Worm (Caenorhabditis elegans) whole organism, late embryonic: Measurements from ENCODE around the gene F55C12.19.
A peak's percentile ranks its signal among the peaks of the same experiment; 100 is the strongest.

ENCODE experiments used
- C08G9.2 ChIP-seq: sonication (generic microtip); optimal IDR thresholded peaks from 2 replicates; lab custom pipeline; 2016; ENCODE audit warnings: mild to moderate bottlenecking, missing genetic modification characterization, moderate library complexity, missing compliant biosample characterization
- C38D4.7 ChIP-seq: fragments of 200-800 bp; sonication (Bioruptor generic); optimal IDR thresholded peaks from 2 replicates; lab custom pipeline; 2018; ENCODE audit warnings: mild to moderate bottlenecking, missing genetic modification characterization, moderate library complexity, missing compliant biosample characterization
- F13H6.1 ChIP-seq: sonication (generic microtip); optimal IDR thresholded peaks from 2 replicates; lab custom pipeline; 2016; ENCODE audit warnings: missing genetic modification characterization, missing compliant biosample characterization
- K02D7.2 ChIP-seq: sonication (generic microtip); optimal IDR thresholded peaks from 2 replicates; lab custom pipeline; 2017; ENCODE audit warnings: mild to moderate bottlenecking, missing genetic modification characterization, missing compliant biosample characterization
- T23F11.4 ChIP-seq: fragments of 200-800 bp; sonication (Bioruptor generic); optimal IDR thresholded peaks from 2 replicates; lab custom pipeline; 2018; ENCODE audit warnings: mild to moderate bottlenecking, missing genetic modification characterization, missing compliant biosample characterization
- ama-1 ChIP-seq: fragments of 150-350 bp; optimal IDR thresholded peaks from 2 replicates; lab custom pipeline; 2014
- ceh-18 ChIP-seq: sonication (generic microtip); optimal IDR thresholded peaks from 2 replicates; lab custom pipeline; 2016; ENCODE audit warnings: missing genetic modification characterization, missing compliant biosample characterization
- ceh-2 ChIP-seq: sonication (generic microtip); optimal IDR thresholded peaks from 2 replicates; lab custom pipeline; 2016; ENCODE audit warnings: missing genotype, missing genetic modification characterization, missing compliant biosample characterization
- ceh-22 ChIP-seq: sonication (generic microtip); optimal IDR thresholded peaks from 2 replicates; lab custom pipeline; 2017; ENCODE audit warnings: missing biosample characterization, missing genetic modification characterization
- ceh-24 ChIP-seq: sonication (generic microtip); optimal IDR thresholded peaks from 2 replicates; lab custom pipeline; 2016; ENCODE audit warnings: mild to moderate bottlenecking, missing genetic modification characterization, missing compliant biosample characterization
- ceh-31 ChIP-seq: sonication (generic microtip); optimal IDR thresholded peaks from 2 replicates; lab custom pipeline; 2016; ENCODE audit warnings: missing genetic modification characterization, missing compliant biosample characterization
- ceh-34 ChIP-seq: sonication (generic microtip); optimal IDR thresholded peaks from 2 replicates; lab custom pipeline; 2016; ENCODE audit warnings: mild to moderate bottlenecking, missing genetic modification characterization, missing compliant biosample characterization
- ceh-45 ChIP-seq: fragments of 200-800 bp; sonication (Bioruptor generic); IDR thresholded peaks from 2 replicates; pipeline ENCODE4 v1.3.6; 2022; ENCODE audit warnings: missing genetic modification reagents, missing genetic modification characterization, missing compliant biosample characterization
- ceh-48 ChIP-seq: sonication (generic microtip); optimal IDR thresholded peaks from 2 replicates; lab custom pipeline; 2016; ENCODE audit warnings: missing genetic modification characterization, inconsistent platforms, missing compliant biosample characterization
- ceh-6 ChIP-seq: fragments of 200-800 bp; sonication (Bioruptor generic); optimal IDR thresholded peaks from 2 replicates; lab custom pipeline; 2018; ENCODE audit warnings: mild to moderate bottlenecking, missing genetic modification characterization, missing compliant biosample characterization
- ceh-9 ChIP-seq: sonication (generic microtip); optimal IDR thresholded peaks from 2 replicates; lab custom pipeline; 2016; ENCODE audit warnings: mild to moderate bottlenecking, missing genetic modification characterization, inconsistent platforms, missing compliant biosample characterization
- che-1 ChIP-seq: sonication (generic microtip); optimal IDR thresholded peaks from 2 replicates; lab custom pipeline; 2016; ENCODE audit warnings: mild to moderate bottlenecking, missing genetic modification characterization, missing compliant biosample characterization
- elt-2 ChIP-seq: sonication (generic microtip); optimal IDR thresholded peaks from 2 replicates; lab custom pipeline; 2016; ENCODE audit warnings: missing genetic modification reagents, missing genetic modification characterization, missing compliant biosample characterization
- elt-4 ChIP-seq: sonication (generic microtip); optimal IDR thresholded peaks from 2 replicates; lab custom pipeline; 2016; ENCODE audit warnings: missing genetic modification characterization, missing compliant biosample characterization
- ets-4 ChIP-seq: sonication (generic microtip); optimal IDR thresholded peaks from 2 replicates; lab custom pipeline; 2016; ENCODE audit warnings: missing genetic modification characterization, missing compliant biosample characterization
- fax-1 ChIP-seq: sonication (generic microtip); optimal IDR thresholded peaks from 2 replicates; lab custom pipeline; 2016; ENCODE audit warnings: missing genotype, missing genetic modification characterization, missing compliant biosample characterization
- fkh-10 ChIP-seq: fragments of 150-350 bp; optimal IDR thresholded peaks from 2 replicates; lab custom pipeline; 2014; ENCODE audit warnings: missing biosample characterization, missing genetic modification reagents, missing genetic modification characterization
- fkh-6 ChIP-seq: sonication (generic microtip); optimal IDR thresholded peaks from 2 replicates; lab custom pipeline; 2016; ENCODE audit warnings: missing genetic modification characterization, missing compliant biosample characterization
- gmeb-2 ChIP-seq: sonication (generic microtip); optimal IDR thresholded peaks from 2 replicates; lab custom pipeline; 2016; ENCODE audit warnings: missing genetic modification characterization, inconsistent platforms, missing compliant biosample characterization
- hlh-6 ChIP-seq: sonication (generic microtip); optimal IDR thresholded peaks from 2 replicates; lab custom pipeline; 2016; ENCODE audit warnings: missing genotype, missing genetic modification characterization, missing compliant biosample characterization
- lin-11 ChIP-seq: fragments of 200-800 bp; sonication (Bioruptor generic); optimal IDR thresholded peaks from 2 replicates; lab custom pipeline; 2018; ENCODE audit warnings: mild to moderate bottlenecking, missing genetic modification characterization, missing compliant biosample characterization
- mec-3 ChIP-seq: sonication (generic microtip); optimal IDR thresholded peaks from 2 replicates; lab custom pipeline; 2016; ENCODE audit warnings: borderline replicate concordance, missing genetic modification characterization, missing compliant biosample characterization
- nfya-1 ChIP-seq: sonication (generic microtip); optimal IDR thresholded peaks from 2 replicates; lab custom pipeline; 2017; ENCODE audit warnings: missing genetic modification characterization, mild to moderate bottlenecking, missing compliant biosample characterization, antibody characterized with exemption, moderate library complexity
- nhr-11 ChIP-seq: fragments of 150-350 bp; optimal IDR thresholded peaks from 2 replicates; lab custom pipeline; 2014; ENCODE audit warnings: missing biosample characterization, missing genetic modification characterization
- nhr-232 ChIP-seq: sonication (generic microtip); optimal IDR thresholded peaks from 2 replicates; lab custom pipeline; 2016; ENCODE audit warnings: missing genetic modification characterization, missing compliant biosample characterization
- pag-3 ChIP-seq: sonication (generic microtip); optimal IDR thresholded peaks from 2 replicates; lab custom pipeline; 2016; ENCODE audit warnings: missing compliant biosample characterization, missing genetic modification characterization, borderline replicate concordance
- pat-9 ChIP-seq: fragments of 200-800 bp; sonication (Bioruptor generic); optimal IDR thresholded peaks from 2 replicates; lab custom pipeline; 2018; ENCODE audit warnings: mild to moderate bottlenecking, missing genetic modification characterization, moderate library complexity, missing compliant biosample characterization
- pax-1 ChIP-seq: fragments of 150-350 bp; optimal IDR thresholded peaks from 2 replicates; lab custom pipeline; 2014; ENCODE audit warnings: missing biosample characterization, missing genetic modification characterization
- pha-2 ChIP-seq: sonication (generic microtip); optimal IDR thresholded peaks from 2 replicates; lab custom pipeline; 2017; ENCODE audit warnings: mild to moderate bottlenecking, missing genetic modification characterization, missing compliant biosample characterization
- pha-4 ChIP-seq: fragments of 150-350 bp; optimal IDR thresholded peaks from 2 replicates; lab custom pipeline; 2018; ENCODE audit warnings: missing biosample characterization, missing genetic modification reagents, missing genetic modification characterization
- pros-1 ChIP-seq: fragments of 150-350 bp; optimal IDR thresholded peaks from 2 replicates; lab custom pipeline; 2014; ENCODE audit warnings: missing biosample characterization, missing genetic modification reagents, missing genetic modification characterization
- rnt-1 ChIP-seq: sonication (generic microtip); optimal IDR thresholded peaks from 2 replicates; lab custom pipeline; 2016; ENCODE audit warnings: missing genetic modification characterization, missing compliant biosample characterization
- sox-2 ChIP-seq: fragments of 200-800 bp; sonication (Bioruptor generic); IDR thresholded peaks from 2 replicates; pipeline ENCODE4 v1.3.6; 2022; ENCODE audit warnings: missing genetic modification reagents, missing genetic modification characterization, missing compliant biosample characterization
- sox-4 ChIP-seq: sonication (generic microtip); optimal IDR thresholded peaks from 2 replicates; lab custom pipeline; 2017; ENCODE audit warnings: mild to moderate bottlenecking, missing genetic modification characterization, inconsistent platforms, missing compliant biosample characterization
- tbx-2 ChIP-seq: sonication (generic microtip); optimal IDR thresholded peaks from 2 replicates; lab custom pipeline; 2016; ENCODE audit warnings: missing genetic modification characterization, missing compliant biosample characterization
- tbx-7 ChIP-seq: sonication (generic microtip); optimal IDR thresholded peaks from 2 replicates; lab custom pipeline; 2016; ENCODE audit warnings: missing genotype, missing genetic modification characterization, missing compliant biosample characterization
- ttx-3 ChIP-seq: sonication (generic microtip); optimal IDR thresholded peaks from 2 replicates; lab custom pipeline; 2016; ENCODE audit warnings: missing genetic modification reagents, missing genetic modification characterization, missing compliant biosample characterization
- unc-42 ChIP-seq: sonication (generic microtip); optimal IDR thresholded peaks from 2 replicates; lab custom pipeline; 2016; ENCODE audit warnings: missing genotype, missing genetic modification characterization, missing compliant biosample characterization
- unc-55 ChIP-seq: sonication (generic microtip); optimal IDR thresholded peaks from 2 replicates; lab custom pipeline; 2017; ENCODE audit warnings: missing biosample characterization, missing genetic modification reagents, missing genetic modification characterization
- unc-86 ChIP-seq: sonication (generic microtip); optimal IDR thresholded peaks from 2 replicates; lab custom pipeline; 2016; ENCODE audit warnings: missing genetic modification characterization, missing compliant biosample characterization
- zip-5 ChIP-seq: sonication (generic microtip); optimal IDR thresholded peaks from 2 replicates; lab custom pipeline; 2016; ENCODE audit warnings: missing genetic modification characterization, missing compliant biosample characterization

Gene F55C12.19

DNA sequence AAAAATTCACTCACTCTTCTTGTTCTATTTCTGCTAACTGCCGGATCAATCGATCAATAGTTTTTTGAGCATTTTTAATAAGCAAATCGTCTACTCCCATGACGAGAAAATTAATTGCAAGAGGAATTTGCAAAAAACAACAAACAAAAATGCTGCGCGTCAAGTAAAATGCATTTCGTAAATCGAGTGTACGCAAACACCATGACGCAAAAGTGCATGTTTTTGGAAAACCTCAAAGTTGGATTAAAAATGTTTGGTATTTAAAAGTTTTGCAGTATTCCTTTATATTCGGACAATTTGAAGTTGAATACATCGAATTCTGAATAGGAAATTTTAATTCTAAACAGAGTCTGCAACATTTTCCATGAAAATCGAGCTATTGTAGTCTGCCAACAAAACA, 26.7 kb upstream of the F55C12.19 start, which contains the start of gene ZK1248.19:
Gene ZK1248.19 (minus strand): TSS at position 188 of the 400 bp plus-strand sequence.
- TF ChIP-seq nfya-1 (tag; lab: Kevin White, UChicago) = peak; percentile 28
- no peak for TF ChIP-seq pros-1 (tag; lab: Kevin White, UChicago)

DNA sequence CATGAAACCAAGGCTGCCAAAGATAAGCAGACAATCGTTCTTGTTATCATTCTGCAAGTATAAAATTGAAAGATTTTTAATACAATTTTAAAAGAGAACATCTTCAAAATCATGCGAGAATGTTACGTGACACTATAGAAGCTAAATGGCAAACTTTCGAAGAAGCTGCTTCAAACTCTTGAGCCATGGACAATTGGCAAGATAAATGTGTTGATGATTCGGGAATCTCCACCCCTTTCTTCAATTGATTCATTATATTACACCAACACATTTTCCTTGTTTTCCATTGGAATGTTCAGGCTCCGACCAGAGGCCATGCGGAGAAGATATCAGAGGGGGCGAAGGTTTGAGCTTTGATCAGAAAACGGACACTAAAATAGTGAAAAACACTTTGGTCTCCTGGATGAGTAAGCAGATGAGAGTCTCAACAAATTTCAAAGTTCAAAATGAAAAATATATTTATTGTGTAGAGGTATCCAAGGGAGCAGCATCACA, 24.8 kb upstream of the F55C12.19 start, which contains the start of gene lec-5:
Gene lec-5 (minus strand): TSS at position 51 of the 495 bp plus-strand sequence.
- TF ChIP-seq nfya-1 (tag; lab: Kevin White, UChicago) (no peak), ceh-18 (tag; lab: Kevin White, UChicago) (peak; percentile 68), rnt-1 (peak; percentile 54), K02D7.2 (tag; lab: Kevin White, UChicago) (no peak), C08G9.2 (tag; lab: Kevin White, UChicago) (no peak), hlh-6 (tag; lab: Kevin White, UChicago) (no peak), ceh-24 (tag; lab: Kevin White, UChicago) (no peak), elt-2 (tag; lab: Kevin White, UChicago) (no peak), pax-1 (no peak), ceh-45 (GFP tag; lab: Robert Waterston, UW) (no peak), F13H6.1 (no peak), pha-2 (tag; lab: Kevin White, UChicago) (no peak), pat-9 (tag; lab: Kevin White, UChicago) (no peak), ttx-3 (tag; lab: Kevin White, UChicago) (no peak), fkh-10 (GFP tag; lab: Kevin White, UChicago) (no peak)

ce11 chrII:5841866-5842265, 24.1 kb upstream of the F55C12.19 start, which contains the start of gene nep-25:
TSS of gene nep-25 (plus strand) at chrII:5842240.
- TF ChIP-seq sox-2 (no peak), tbx-2 (tag; lab: Kevin White, UChicago) (no peak), tbx-7 (tag; lab: Kevin White, UChicago) (no peak), ceh-48 (tag; lab: Kevin White, UChicago) (no peak), T23F11.4 (GFP tag; lab: Kevin White, UChicago) (no peak), F13H6.1 (no peak), unc-86 (no peak), ceh-45 (GFP tag; lab: Robert Waterston, UW) (no peak), nhr-11 (tag; lab: Kevin White, UChicago) (no peak), fkh-10 (GFP tag; lab: Kevin White, UChicago) (no peak), ets-4 (tag; lab: Kevin White, UChicago) (no peak), fkh-6 (no peak), che-1 (no peak), ceh-9 (tag; lab: Kevin White, UChicago) (no peak), mec-3 (tag; lab: Kevin White, UChicago) (no peak), pat-9 (tag; lab: Kevin White, UChicago) (no peak), gmeb-2 (tag; lab: Kevin White, UChicago) (no peak), ceh-31 (tag; lab: Kevin White, UChicago) (no peak)

DNA sequence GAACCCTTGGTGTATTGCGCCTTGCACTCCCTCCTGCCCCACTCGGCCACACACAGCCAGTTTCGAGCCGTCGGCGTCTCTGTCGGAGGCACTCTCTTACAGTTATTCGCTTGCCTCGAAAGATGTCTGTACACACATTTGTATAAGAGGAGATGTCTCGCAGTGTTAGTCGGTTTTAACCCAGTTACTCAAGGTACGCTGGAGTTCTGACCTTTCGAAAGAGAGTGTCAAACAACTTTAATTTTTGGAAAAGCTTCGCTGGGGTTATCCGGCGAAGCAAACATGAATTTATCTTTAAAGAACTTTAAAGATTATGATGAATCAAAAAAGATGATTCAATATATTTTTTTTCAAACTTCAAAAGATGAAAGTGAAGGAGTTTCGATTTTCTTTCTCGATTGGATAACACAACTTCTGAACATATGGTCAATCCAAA, 21.2 kb upstream of the F55C12.19 start:
- peak; percentile 65 for TF ChIP-seq hlh-6 (tag; lab: Kevin White, UChicago)
- TF ChIP-seq C38D4.7 (GFP tag; lab: Kevin White, UChicago) = peak; percentile 59
- peak; percentile 53 for TF ChIP-seq ceh-6 (GFP tag; lab: Kevin White, UChicago)
- peak; percentile 81 for TF ChIP-seq sox-4 (tag; lab: Kevin White, UChicago)
- peak; percentile 46 for TF ChIP-seq nhr-232 (tag; lab: Kevin White, UChicago)
- peak; percentile 55 for TF ChIP-seq gmeb-2 (tag; lab: Kevin White, UChicago)
- peak; percentile 66 for TF ChIP-seq che-1
- TF ChIP-seq pha-4 (tag; lab: Kevin White, UChicago) = no peak
- TF ChIP-seq ama-1 (lab: Kevin White, UChicago) = peak; percentile 100
- TF ChIP-seq zip-5 (tag; lab: Kevin White, UChicago) = peak; percentile 32
- peak; percentile 72 for TF ChIP-seq fkh-6
- peak; percentile 70 for TF ChIP-seq pag-3
- TF ChIP-seq ceh-22 (tag; lab: Kevin White, UChicago) = peak; percentile 65
- peak; percentile 99 for TF ChIP-seq unc-42
- peak; percentile 82 for TF ChIP-seq ceh-2 (tag; lab: Kevin White, UChicago)
- TF ChIP-seq ceh-34 = peak; percentile 92
- TF ChIP-seq nfya-1 (tag; lab: Kevin White, UChicago) = peak; percentile 92
- TF ChIP-seq lin-11 (tag; lab: Kevin White, UChicago) = peak; percentile 63
- peak; percentile 79 for TF ChIP-seq unc-55 (GFP tag; lab: Kevin White, UChicago)
- peak; percentile 82 for TF ChIP-seq C08G9.2 (tag; lab: Kevin White, UChicago)
- peak; percentile 65 for TF ChIP-seq fax-1 (tag; lab: Kevin White, UChicago)
- no peak for TF ChIP-seq elt-4
- TF ChIP-seq F13H6.1 = peak; percentile 87
- peak; percentile 99 for TF ChIP-seq elt-2 (tag; lab: Kevin White, UChicago)
- no peak for TF ChIP-seq ceh-9 (tag; lab: Kevin White, UChicago)
